Worm (Caenorhabditis elegans) whole organism, L2 larva: ENCODE data around the gene C02F5.12.

ENCODE experiments used
- R02D3.7 ChIP-seq: fragments of 150-350 bp; optimal IDR thresholded peaks from 2 replicates; lab custom pipeline; 2014; ENCODE audit warnings: missing biosample characterization, missing genetic modification characterization
- elt-1 ChIP-seq: fragments of 150-350 bp; optimal IDR thresholded peaks from 2 replicates; lab custom pipeline; 2014; ENCODE audit warnings: missing biosample characterization, missing genetic modification characterization
- lin-39 ChIP-seq: fragments of 150-350 bp; optimal IDR thresholded peaks from 2 replicates; lab custom pipeline; 2014; ENCODE audit warnings: missing biosample characterization, missing genetic modification reagents, missing genetic modification characterization
- mab-5 ChIP-seq: fragments of 150-350 bp; optimal IDR thresholded peaks from 2 replicates; lab custom pipeline; 2014; ENCODE audit warnings: missing biosample characterization, missing genetic modification characterization

ce11 chrIII:8211562-8211961, 31.3 kb downstream of the C02F5.12 start:
- TF ChIP-seq R02D3.7 (tag; lab: Kevin White, UChicago) (no peak), lin-39 (tag; lab: Kevin White, UChicago) (no peak), mab-5 (no peak), elt-1 (no peak)
